Fruit fly (Drosophila melanogaster) whole organism, embryonic: ENCODE measurements around the gene CG7298.

ENCODE experiments used
- BEAF-32 ChIP-seq: fragments of 200-800 bp; sonication (Bioruptor generic); optimal IDR thresholded peaks from 3 replicates; lab custom pipeline; 2017; ENCODE audit warnings: missing biosample characterization, missing genetic modification characterization, mild to moderate bottlenecking, moderate library complexity, missing genetic modification reagents
- BtbVII ChIP-seq: fragments of 200-800 bp; sonication (Bioruptor generic); optimal IDR thresholded peaks from 3 replicates; lab custom pipeline; 2017; ENCODE audit warnings: missing biosample characterization, mild to moderate bottlenecking, missing genetic modification characterization
- CG10366 ChIP-seq: fragments of 200-800 bp; sonication (Bioruptor generic); IDR thresholded peaks from 2 replicates; pipeline ENCODE4 v1.3.6; 2022; ENCODE audit warnings: missing biosample characterization, missing genetic modification characterization
- CG13624 ChIP-seq: fragments of 200-800 bp; sonication (Bioruptor generic); optimal IDR thresholded peaks from 2 replicates; lab custom pipeline; 2016; ENCODE audit warnings: missing biosample characterization, missing genetic modification characterization
- CG14965 ChIP-seq: fragments of 200-800 bp; sonication (Bioruptor generic); optimal IDR thresholded peaks from 2 replicates; lab custom pipeline; 2016; ENCODE audit warnings: missing biosample characterization, missing genetic modification characterization, borderline replicate concordance
- CG15073 ChIP-seq: fragments of 200-800 bp; sonication (Bioruptor generic); optimal IDR thresholded peaks from 2 replicates; lab custom pipeline; 2016; ENCODE audit warnings: missing biosample characterization, missing genetic modification characterization
- CG17802 ChIP-seq: fragments of 200-800 bp; sonication (Bioruptor generic); optimal IDR thresholded peaks from 2 replicates; lab custom pipeline; 2018; ENCODE audit warnings: missing biosample characterization, mild to moderate bottlenecking, missing genetic modification characterization, moderate library complexity
- CG17912 ChIP-seq: fragments of 200-800 bp; sonication (Bioruptor generic); optimal IDR thresholded peaks from 2 replicates; lab custom pipeline; 2018; ENCODE audit warnings: missing biosample characterization, mild to moderate bottlenecking, missing genetic modification characterization
- CG18011 ChIP-seq: fragments of 200-800 bp; sonication (Bioruptor generic); optimal IDR thresholded peaks from 2 replicates; lab custom pipeline; 2017; ENCODE audit warnings: missing biosample characterization, missing genetic modification characterization, mild to moderate bottlenecking, moderate library complexity, missing genotype
- CG18619 ChIP-seq: fragments of 200-800 bp; sonication (Bioruptor generic); optimal IDR thresholded peaks from 3 replicates; lab custom pipeline; 2017; ENCODE audit warnings: missing biosample characterization, mild to moderate bottlenecking, missing genetic modification characterization
- CG18764 ChIP-seq: fragments of 200-800 bp; sonication (Bioruptor generic); optimal IDR thresholded peaks from 3 replicates; lab custom pipeline; 2016; ENCODE audit warnings: missing biosample characterization, missing genetic modification characterization
- CG31388 ChIP-seq: fragments of 200-800 bp; sonication (Bioruptor generic); optimal IDR thresholded peaks from 2 replicates; lab custom pipeline; 2016; ENCODE audit warnings: missing biosample characterization, missing genetic modification characterization
- CG3281 ChIP-seq: fragments of 200-800 bp; sonication (Bioruptor generic); optimal IDR thresholded peaks from 3 replicates; lab custom pipeline; 2017; ENCODE audit warnings: missing biosample characterization, mild to moderate bottlenecking, missing genetic modification characterization
- CG4328 ChIP-seq: fragments of 200-800 bp; sonication (Bioruptor generic); optimal IDR thresholded peaks from 3 replicates; lab custom pipeline; 2017; ENCODE audit warnings: missing biosample characterization, missing genetic modification reagents, missing genetic modification characterization
- CG6683 ChIP-seq: fragments of 200-800 bp; sonication (Bioruptor generic); optimal IDR thresholded peaks from 2 replicates; lab custom pipeline; 2017; ENCODE audit warnings: missing biosample characterization, mild to moderate bottlenecking, missing genetic modification characterization, missing genetic modification reagents
- CG7987 ChIP-seq: fragments of 200-800 bp; sonication (Bioruptor generic); optimal IDR thresholded peaks from 2 replicates; lab custom pipeline; 2018; ENCODE audit warnings: missing biosample characterization, mild to moderate bottlenecking, missing genetic modification characterization, moderate library complexity
- CG8089 ChIP-seq: fragments of 200-800 bp; sonication (Bioruptor generic); optimal IDR thresholded peaks from 3 replicates; lab custom pipeline; 2016; ENCODE audit warnings: missing biosample characterization, missing genetic modification characterization
- CG8290 ChIP-seq, 3 experiments: fragments of 200-800 bp; sonication (Bioruptor generic); optimal IDR thresholded peaks; 2 replicates each; lab custom pipeline; 2016 to 2019; ENCODE audit warnings: missing biosample characterization in 3 of 3, missing genetic modification characterization in 3 of 3, mild to moderate bottlenecking in 2 of 3, moderate library complexity in 1 of 3
- CG9797 ChIP-seq: fragments of 200-800 bp; sonication (Bioruptor generic); optimal IDR thresholded peaks from 3 replicates; lab custom pipeline; 2018; ENCODE audit warnings: missing biosample characterization, mild to moderate bottlenecking, missing genetic modification characterization
- CHES-1-like ChIP-seq: fragments of 200-800 bp; sonication (Bioruptor generic); optimal IDR thresholded peaks from 2 replicates; lab custom pipeline; 2016; ENCODE audit warnings: missing biosample characterization, missing genetic modification characterization
- D19A ChIP-seq: fragments of 200-800 bp; optimal IDR thresholded peaks from 3 replicates; lab custom pipeline; 2019; ENCODE audit warnings: missing biosample characterization, mild to moderate bottlenecking, missing genetic modification characterization, moderate library complexity
- Dbx ChIP-seq: fragments of 200-800 bp; sonication (Bioruptor generic); IDR thresholded peaks from 3 replicates; pipeline ENCODE4 v1.3.6; 2022; ENCODE audit warnings: missing biosample characterization, missing genetic modification characterization
- E2f2 ChIP-seq: fragments of 200-800 bp; sonication (Bioruptor generic); IDR thresholded peaks from 2 replicates; pipeline ENCODE4 v1.3.6; 2022; ENCODE audit warnings: missing biosample characterization, missing genetic modification characterization
- Elba2 ChIP-seq: fragments of 200-800 bp; sonication (Bioruptor generic); optimal IDR thresholded peaks from 3 replicates; lab custom pipeline; 2016; ENCODE audit warnings: missing biosample characterization, missing genetic modification characterization
- GATAe ChIP-seq: fragments of 200-800 bp; sonication (Bioruptor generic); conservative IDR thresholded peaks from 2 replicates; pipeline ENCODE4 v1.3.6; 2022; ENCODE audit warnings: missing biosample characterization, missing genetic modification characterization
- Hey ChIP-seq: fragments of 200-800 bp; sonication (Bioruptor generic); optimal IDR thresholded peaks from 3 replicates; lab custom pipeline; 2018; ENCODE audit warnings: missing biosample characterization, mild to moderate bottlenecking, missing genetic modification characterization
- Jarid2 ChIP-seq: fragments of 200-800 bp; sonication (Bioruptor generic); optimal IDR thresholded peaks from 3 replicates; lab custom pipeline; 2017; ENCODE audit warnings: mild to moderate bottlenecking, missing biosample characterization, missing genetic modification reagents, missing genetic modification characterization
- NC2α ChIP-seq: fragments of 200-800 bp; sonication (Bioruptor generic); optimal IDR thresholded peaks from 2 replicates; lab custom pipeline; 2016; ENCODE audit warnings: missing biosample characterization, missing genetic modification characterization
- Neu2 ChIP-seq: fragments of 200-800 bp; sonication (Bioruptor generic); optimal IDR thresholded peaks from 3 replicates; lab custom pipeline; 2016; ENCODE audit warnings: missing biosample characterization, missing genetic modification characterization, borderline replicate concordance
- br ChIP-seq: fragments of >200 bp; optimal IDR thresholded peaks from 2 replicates; lab custom pipeline; 2017
- cas ChIP-seq: fragments of 200-800 bp; sonication (Bioruptor generic); IDR thresholded peaks from 2 replicates; pipeline ENCODE4 v1.3.6; 2022; ENCODE audit warnings: missing biosample characterization, missing genetic modification characterization
- ci ChIP-seq: fragments of 200-800 bp; sonication (Bioruptor generic); IDR thresholded peaks from 3 replicates; pipeline ENCODE4 v1.3.6; 2022; ENCODE audit warnings: missing biosample characterization, missing genetic modification characterization
- danr ChIP-seq: fragments of 200-800 bp; sonication (Bioruptor generic); IDR thresholded peaks from 2 replicates; pipeline ENCODE4 v1.3.6; 2022; ENCODE audit warnings: missing biosample characterization, missing genetic modification characterization
- emc ChIP-seq: fragments of 200-800 bp; sonication (Bioruptor generic); optimal IDR thresholded peaks from 2 replicates; lab custom pipeline; 2016; ENCODE audit warnings: missing biosample characterization, missing genetic modification characterization
- fd96Cb ChIP-seq: fragments of 200-800 bp; sonication (Bioruptor generic); optimal IDR thresholded peaks from 2 replicates; lab custom pipeline; 2018; ENCODE audit warnings: missing biosample characterization, mild to moderate bottlenecking, missing genetic modification characterization, moderate library complexity
- fru ChIP-seq: fragments of >200 bp; optimal IDR thresholded peaks from 2 replicates; lab custom pipeline; 2017
- kah ChIP-seq: fragments of 200-800 bp; sonication (Bioruptor generic); optimal IDR thresholded peaks from 2 replicates; lab custom pipeline; 2018; ENCODE audit warnings: missing biosample characterization, mild to moderate bottlenecking, missing genetic modification characterization
- knrl ChIP-seq: fragments of 200-800 bp; sonication (Bioruptor generic); IDR thresholded peaks from 3 replicates; pipeline ENCODE4 v1.3.6; 2022; ENCODE audit warnings: missing biosample characterization, missing genetic modification characterization; ENCODE audit not compliant: partially characterized antibody
- maf-S ChIP-seq: fragments of 200-800 bp; sonication (Bioruptor generic); optimal IDR thresholded peaks from 2 replicates; lab custom pipeline; 2016; ENCODE audit warnings: missing biosample characterization, missing genetic modification characterization
- mam ChIP-seq: fragments of 200-800 bp; sonication (Bioruptor generic); optimal IDR thresholded peaks from 3 replicates; lab custom pipeline; 2016; ENCODE audit warnings: missing biosample characterization, missing genetic modification characterization
- nerfin-2 ChIP-seq: fragments of 200-800 bp; sonication (Bioruptor generic); IDR thresholded peaks from 2 replicates; pipeline ENCODE4 v1.3.6; 2022; ENCODE audit warnings: missing biosample characterization, missing genetic modification characterization; ENCODE audit not compliant: partially characterized antibody
- phol ChIP-seq: fragments of 200-800 bp; sonication (Bioruptor generic); optimal IDR thresholded peaks from 3 replicates; lab custom pipeline; 2018; ENCODE audit warnings: missing biosample characterization, mild to moderate bottlenecking, missing genetic modification characterization, moderate library complexity
- sc ChIP-seq, 3 experiments: fragments of >200 bp in 2 of 3; fragments of 200-800 bp in 1 of 3; sonication (Bioruptor generic) in 1 of 3; optimal IDR thresholded peaks; 2 replicates in 2 of 3; 3 replicates in 1 of 3; lab custom pipeline; 2017; ENCODE audit warnings: mild to moderate bottlenecking in 1 of 3, missing biosample characterization in 1 of 3, missing genetic modification characterization in 1 of 3, missing genetic modification reagents in 1 of 3
- sr ChIP-seq: fragments of 200-800 bp; sonication (Bioruptor generic); IDR thresholded peaks from 3 replicates; pipeline ENCODE4 v1.3.6; 2022; ENCODE audit warnings: missing biosample characterization, missing genetic modification characterization
- stwl ChIP-seq: fragments of 200-800 bp; sonication (Bioruptor generic); optimal IDR thresholded peaks from 3 replicates; lab custom pipeline; 2018; ENCODE audit warnings: missing biosample characterization, mild to moderate bottlenecking, missing genetic modification characterization, moderate library complexity
- wdn ChIP-seq: fragments of 200-800 bp; sonication (Bioruptor generic); IDR thresholded peaks from 2 replicates; pipeline ENCODE4 v1.3.6; 2022; ENCODE audit warnings: missing biosample characterization, missing genetic modification characterization
- zfh2 ChIP-seq: fragments of 200-800 bp; sonication (Bioruptor generic); optimal IDR thresholded peaks from 2 replicates; lab custom pipeline; 2016; ENCODE audit warnings: missing biosample characterization, missing genetic modification characterization

Gene CG7298

dm6 chr3L:20241987-20242982 is 38.8 kb upstream of the CG7298 start (continued):
- TF ChIP-seq wdn (GFP tag; lab: Robert Waterston, UW), result no peak; the same call in none of the 2 replicates
- TF ChIP-seq CG18619 (GFP tag; lab: Kevin White, UChicago), result peak; percentile 53
- TF ChIP-seq CG6683 (GFP tag; lab: Kevin White, UChicago), result peak; percentile 4
- peak; percentile 72 for TF ChIP-seq knrl (GFP tag; lab: Robert Waterston, UW)
- no peak for TF ChIP-seq Hey (tag; lab: Kevin White, UChicago)
- no peak for TF ChIP-seq kah (GFP tag; lab: Kevin White, UChicago)
- TF ChIP-seq Neu2 (GFP tag; lab: Kevin White, UChicago), result peak; percentile 55
- no peak for TF ChIP-seq zfh2
- TF ChIP-seq Jarid2 (GFP tag; lab: Kevin White, UChicago), result no peak
- peak; percentile 27 for TF ChIP-seq CG10366
- no peak for TF ChIP-seq mam (GFP tag; lab: Kevin White, UChicago)
- TF ChIP-seq sc (optimal IDR thresholded peaks at IDR 0.05; lab: Kevin White, UChicago), result no peak
- TF ChIP-seq sc (GFP tag; optimal IDR thresholded peaks at IDR 0.05; lab: Kevin White, UChicago), result peak; percentile 34
- TF ChIP-seq fru (lab: Kevin White, UChicago), result no peak
- TF ChIP-seq danr (GFP tag; lab: Robert Waterston, UW), result no peak; the same call in 1 of the 2 replicates
- TF ChIP-seq CG8089 (GFP tag; lab: Kevin White, UChicago), result no peak
- peak; percentile 51 for TF ChIP-seq CG4328 (GFP tag; lab: Kevin White, UChicago)
- peak; percentile 68 for TF ChIP-seq phol (tag; lab: Kevin White, UChicago)
- no peak for TF ChIP-seq CG8290 (GFP tag; optimal IDR thresholded peaks at IDR 0.05; lab: Kevin White, UChicago)
- TF ChIP-seq CG8290 (tag; optimal IDR thresholded peaks at IDR 0.05; lab: Kevin White, UChicago), result peak in 1 of 2 experiments; percentile 48
- TF ChIP-seq GATAe (GFP tag; lab: Robert Waterston, UW), result peak; percentile 30
- peak; percentile 52 for TF ChIP-seq ci (GFP tag; lab: Robert Waterston, UW)
- TF ChIP-seq CG9797 (GFP tag; lab: Kevin White, UChicago), result no peak
- TF ChIP-seq nerfin-2 (GFP tag; lab: Robert Waterston, UW), result peak; percentile 43
- TF ChIP-seq CG18011 (GFP tag; lab: Kevin White, UChicago), result no peak
- TF ChIP-seq CG18764 (GFP tag; lab: Kevin White, UChicago), result no peak
- TF ChIP-seq CG15073, result no peak
- peak; percentile 61 for TF ChIP-seq CG17912
- TF ChIP-seq BEAF-32 (GFP tag; lab: Kevin White, UChicago), result peak; percentile 76
- no peak for TF ChIP-seq maf-S (GFP tag; lab: Kevin White, UChicago)
- TF ChIP-seq CG3281 (GFP tag; lab: Kevin White, UChicago), result peak; percentile 64
- peak; percentile 15 for TF ChIP-seq CG31388 (GFP tag; lab: Kevin White, UChicago)
- TF ChIP-seq CG13624 (GFP tag; lab: Kevin White, UChicago), result no peak
- TF ChIP-seq br, result no peak
- no peak for TF ChIP-seq Elba2 (GFP tag; lab: Kevin White, UChicago)
- no peak for TF ChIP-seq CG17802 (tag; lab: Kevin White, UChicago)
- TF ChIP-seq E2f2 (GFP tag; lab: Robert Waterston, UW), result peak; percentile 39; the same call in 1 of the 2 replicates
- no peak for TF ChIP-seq CHES-1-like (GFP tag; lab: Kevin White, UChicago)
- peak; percentile 29; the same call in 1 of the 3 replicates for TF ChIP-seq sr (GFP tag; lab: Robert Waterston, UW)
- TF ChIP-seq emc (GFP tag; lab: Kevin White, UChicago), result no peak
- peak; percentile 66 for TF ChIP-seq BtbVII (GFP tag; lab: Kevin White, UChicago)
- peak; percentile 7 for TF ChIP-seq stwl (tag; lab: Kevin White, UChicago)
- peak; percentile 42 for TF ChIP-seq D19A
- no peak for TF ChIP-seq CG7987 (GFP tag; lab: Kevin White, UChicago)
- TF ChIP-seq fd96Cb (tag; lab: Kevin White, UChicago), result peak; percentile 34
- no peak for TF ChIP-seq NC2α (GFP tag; lab: Kevin White, UChicago)
- TF ChIP-seq CG14965 (GFP tag; lab: Kevin White, UChicago), result no peak
- no peak for TF ChIP-seq cas (GFP tag; lab: Robert Waterston, UW)
- peak; percentile 24; the same call in 2 of the 3 replicates for TF ChIP-seq Dbx (GFP tag; lab: Robert Waterston, UW)
